Worm (Caenorhabditis elegans) whole organism, L1 larva: ENCODE measurements around the gene mup-4.
"Not testable (repeated sequence)": the region's sequence is repeated elsewhere in the genome, so short reads cannot be mapped to it uniquely, and the experiment has no call there.

ENCODE experiments used
- C04F5.9 ChIP-seq: sonication (generic microtip); optimal IDR thresholded peaks from 2 replicates; lab custom pipeline; 2016; ENCODE audit warnings: missing genetic modification characterization, missing compliant biosample characterization
- F16B12.6 ChIP-seq: fragments of 150-350 bp; optimal IDR thresholded peaks from 2 replicates; lab custom pipeline; 2014; ENCODE audit warnings: missing biosample characterization, missing genetic modification characterization
- Y116A8C.19 ChIP-seq: sonication (generic microtip); optimal IDR thresholded peaks from 2 replicates; lab custom pipeline; 2016; ENCODE audit warnings: missing compliant biosample characterization, missing genetic modification characterization, borderline replicate concordance
- aha-1 ChIP-seq: fragments of 150-350 bp; optimal IDR thresholded peaks from 2 replicates; lab custom pipeline; 2014; ENCODE audit warnings: missing biosample characterization, missing genetic modification characterization
- aly-2 ChIP-seq: fragments of 150-350 bp; optimal IDR thresholded peaks from 2 replicates; lab custom pipeline; 2014; ENCODE audit warnings: missing biosample characterization, missing genetic modification characterization
- blmp-1 ChIP-seq: fragments of 150-350 bp; optimal IDR thresholded peaks from 2 replicates; lab custom pipeline; 2014; ENCODE audit warnings: missing biosample characterization, missing genetic modification characterization
- ceh-8 ChIP-seq: fragments of 200-800 bp; sonication (Bioruptor generic); optimal IDR thresholded peaks from 2 replicates; lab custom pipeline; 2018; ENCODE audit warnings: mild to moderate bottlenecking, missing genetic modification characterization, moderate library complexity, missing compliant biosample characterization
- ceh-82 ChIP-seq, 3 experiments: fragments of 150-350 bp in 1 of 3; sonication (generic microtip) in 2 of 3; optimal IDR thresholded peaks; 2 replicates each; lab custom pipeline; 2014 to 2017; ENCODE audit warnings: missing biosample characterization in 3 of 3, missing genetic modification characterization in 3 of 3
- dpl-1 ChIP-seq, 3 experiments: fragments of 150-350 bp in 2 of 3; sonication (generic microtip) in 1 of 3; optimal IDR thresholded peaks; 2 replicates each; lab custom pipeline; 2014 to 2017; ENCODE audit warnings: missing biosample characterization in 3 of 3, missing genetic modification characterization in 3 of 3, missing genetic modification reagents in 3 of 3
- dsc-1 ChIP-seq: sonication (generic microtip); optimal IDR thresholded peaks from 2 replicates; lab custom pipeline; 2016; ENCODE audit warnings: mild to moderate bottlenecking, missing genetic modification characterization, missing compliant biosample characterization
- efl-1 ChIP-seq, 4 experiments: fragments of 150-350 bp; optimal IDR thresholded peaks in 3 of 4; peaks in 1 of 4; 1 replicate in 1 of 4; 2 replicates in 3 of 4; lab custom pipeline; 2014; ENCODE audit warnings: missing biosample characterization in 2 of 4, missing genetic modification characterization in 2 of 4, missing genetic modification reagents in 2 of 4
- egl-13 ChIP-seq: sonication (generic microtip); optimal IDR thresholded peaks from 2 replicates; lab custom pipeline; 2016; ENCODE audit warnings: missing genotype, missing genetic modification reagents, missing genetic modification characterization, missing compliant biosample characterization
- elt-2 ChIP-seq: sonication (generic microtip); optimal IDR thresholded peaks from 2 replicates; lab custom pipeline; 2016; ENCODE audit warnings: missing genetic modification characterization, mild to moderate bottlenecking, inconsistent platforms, missing compliant biosample characterization, missing genetic modification reagents
- fkh-4 ChIP-seq: sonication (generic microtip); optimal IDR thresholded peaks from 2 replicates; lab custom pipeline; 2016; ENCODE audit warnings: missing compliant biosample characterization, missing genetic modification characterization, borderline replicate concordance
- fkh-8 ChIP-seq: sonication (generic microtip); optimal IDR thresholded peaks from 2 replicates; lab custom pipeline; 2016; ENCODE audit warnings: mild to moderate bottlenecking, missing genetic modification characterization, missing compliant biosample characterization
- fos-1 ChIP-seq: fragments of 150-350 bp; optimal IDR thresholded peaks from 2 replicates; lab custom pipeline; 2014; ENCODE audit warnings: missing biosample characterization, missing genetic modification characterization
- hlh-17 ChIP-seq: fragments of 200-800 bp; sonication (Bioruptor generic); optimal IDR thresholded peaks from 2 replicates; lab custom pipeline; 2018; ENCODE audit warnings: missing genetic modification characterization, mild to moderate bottlenecking, missing compliant biosample characterization, moderate library complexity, borderline replicate concordance
- isw-1 ChIP-seq: fragments of 200-800 bp; sonication (Bioruptor generic); IDR thresholded peaks from 2 replicates; pipeline ENCODE4 v1.3.6; 2022; ENCODE audit warnings: missing genetic modification characterization, missing compliant biosample characterization
- lin-13 ChIP-seq: fragments of 150-350 bp; optimal IDR thresholded peaks from 2 replicates; lab custom pipeline; 2014; ENCODE audit warnings: missing biosample characterization, missing genetic modification reagents, missing genetic modification characterization
- lin-14 ChIP-seq: fragments of 200-800 bp; sonication (Bioruptor generic); optimal IDR thresholded peaks from 2 replicates; lab custom pipeline; 2018; ENCODE audit warnings: mild to moderate bottlenecking, missing genetic modification characterization, moderate library complexity, missing compliant biosample characterization
- lin-15B ChIP-seq: fragments of 150-350 bp; sonication (generic microtip); optimal IDR thresholded peaks from 3 replicates; lab custom pipeline; 2014; ENCODE audit warnings: missing biosample characterization, missing genetic modification characterization
- lin-35 ChIP-seq, 2 experiments: fragments of 150-350 bp; optimal IDR thresholded peaks; 2 replicates each; lab custom pipeline; 2014; ENCODE audit warnings: missing biosample characterization in 2 of 2, missing genetic modification characterization in 2 of 2, missing genetic modification reagents in 2 of 2
- lir-3 ChIP-seq: sonication (generic microtip); optimal IDR thresholded peaks from 2 replicates; lab custom pipeline; 2016; ENCODE audit warnings: mild to moderate bottlenecking, missing genetic modification characterization, moderate library complexity, missing compliant biosample characterization; ENCODE audit not compliant: poor library complexity
- lsy-2 ChIP-seq, 2 experiments: fragments of 150-350 bp; optimal IDR thresholded peaks; 2 replicates each; lab custom pipeline; 2014; ENCODE audit warnings: missing biosample characterization in 2 of 2, missing genetic modification characterization in 2 of 2
- mdl-1 ChIP-seq, 2 experiments: fragments of 150-350 bp; optimal IDR thresholded peaks; 2 replicates each; lab custom pipeline; 2014 to 2017; ENCODE audit warnings: missing biosample characterization in 2 of 2, missing genetic modification characterization in 2 of 2, inconsistent platforms in 1 of 2
- mep-1 ChIP-seq: fragments of 150-350 bp; optimal IDR thresholded peaks from 2 replicates; lab custom pipeline; 2014; ENCODE audit warnings: missing biosample characterization, missing genetic modification characterization
- nhr-11 ChIP-seq: fragments of 150-350 bp; optimal IDR thresholded peaks from 2 replicates; lab custom pipeline; 2014; ENCODE audit warnings: missing biosample characterization, missing genetic modification characterization
- nhr-19 ChIP-seq: fragments of 200-800 bp; sonication (Bioruptor generic); conservative IDR thresholded peaks from 2 replicates; pipeline ENCODE4 v1.3.6; 2022; ENCODE audit warnings: missing genetic modification characterization, missing compliant biosample characterization
- nhr-20 ChIP-seq: sonication (generic microtip); optimal IDR thresholded peaks from 2 replicates; lab custom pipeline; 2016; ENCODE audit warnings: mild to moderate bottlenecking, missing genetic modification characterization, missing compliant biosample characterization
- nhr-237 ChIP-seq: fragments of 150-350 bp; optimal IDR thresholded peaks from 2 replicates; lab custom pipeline; 2014; ENCODE audit warnings: missing biosample characterization, missing genetic modification characterization
- nhr-28 ChIP-seq: fragments of 150-350 bp; optimal IDR thresholded peaks from 2 replicates; lab custom pipeline; 2014; ENCODE audit warnings: missing biosample characterization, missing genetic modification characterization
- nhr-47 ChIP-seq: sonication (generic microtip); optimal IDR thresholded peaks from 2 replicates; lab custom pipeline; 2016; ENCODE audit warnings: mild to moderate bottlenecking, missing genetic modification characterization, moderate library complexity, missing compliant biosample characterization
- nhr-71 ChIP-seq: sonication (generic microtip); optimal IDR thresholded peaks from 2 replicates; lab custom pipeline; 2016; ENCODE audit warnings: mild to moderate bottlenecking, missing genetic modification characterization, moderate library complexity, missing compliant biosample characterization
- nhr-76 ChIP-seq: sonication (generic microtip); optimal IDR thresholded peaks from 2 replicates; lab custom pipeline; 2017; ENCODE audit warnings: missing biosample characterization, missing genetic modification characterization
- nhr-85 ChIP-seq: sonication (generic microtip); peaks from one replicate; lab custom pipeline; 2016; ENCODE audit warnings: missing genetic modification characterization, inconsistent platforms, missing compliant biosample characterization
- snpc-4 ChIP-seq: fragments of 150-350 bp; optimal IDR thresholded peaks from 2 replicates; lab custom pipeline; 2014; ENCODE audit warnings: missing biosample characterization, missing genetic modification characterization
- snu-23 ChIP-seq: sonication (generic microtip); optimal IDR thresholded peaks from 2 replicates; lab custom pipeline; 2016; ENCODE audit warnings: missing genetic modification characterization, missing compliant biosample characterization
- sptf-1 ChIP-seq: fragments of 150-350 bp; optimal IDR thresholded peaks from 2 replicates; lab custom pipeline; 2014; ENCODE audit warnings: missing biosample characterization, missing genetic modification characterization
- tbx-2 ChIP-seq: sonication (generic microtip); optimal IDR thresholded peaks from 2 replicates; lab custom pipeline; 2016; ENCODE audit warnings: missing genetic modification characterization, missing compliant biosample characterization
- tlp-1 ChIP-seq: fragments of 150-350 bp; optimal IDR thresholded peaks from 2 replicates; lab custom pipeline; 2014; ENCODE audit warnings: missing biosample characterization, missing genetic modification characterization
- unc-30 ChIP-seq: sonication (generic microtip); optimal IDR thresholded peaks from 2 replicates; lab custom pipeline; 2017; ENCODE audit warnings: missing biosample characterization, missing genetic modification characterization
- zip-4 ChIP-seq: fragments of 200-800 bp; sonication (Bioruptor generic); optimal IDR thresholded peaks from 2 replicates; lab custom pipeline; 2018; ENCODE audit warnings: mild to moderate bottlenecking, missing genetic modification characterization, moderate library complexity, missing compliant biosample characterization
- ztf-4 ChIP-seq: fragments of 150-350 bp; optimal IDR thresholded peaks from 2 replicates; lab custom pipeline; 2014; ENCODE audit warnings: missing biosample characterization, missing genetic modification characterization

The mup-4 gene

ce11 chrIII:7488303-7488702 lies 602 bp downstream of the mup-4 start (continued):
- no peak for TF ChIP-seq fkh-4 (tag; lab: Kevin White, UChicago)
- TF ChIP-seq nhr-85 (tag; lab: Kevin White, UChicago), result peak; percentile 96
- TF ChIP-seq dpl-1 (GFP tag; optimal IDR thresholded peaks at IDR 0.05; lab: Kevin White, UChicago), result peak in 2 of 3 experiments; percentile 9 to 16
- no peak for TF ChIP-seq snpc-4 (tag; lab: Kevin White, UChicago)
- TF ChIP-seq nhr-47 (tag; lab: Kevin White, UChicago), result peak; percentile 22
- peak; percentile 22 to 47 for TF ChIP-seq lsy-2 (tag; optimal IDR thresholded peaks at IDR 0.05; lab: Kevin White, UChicago)

DNA sequence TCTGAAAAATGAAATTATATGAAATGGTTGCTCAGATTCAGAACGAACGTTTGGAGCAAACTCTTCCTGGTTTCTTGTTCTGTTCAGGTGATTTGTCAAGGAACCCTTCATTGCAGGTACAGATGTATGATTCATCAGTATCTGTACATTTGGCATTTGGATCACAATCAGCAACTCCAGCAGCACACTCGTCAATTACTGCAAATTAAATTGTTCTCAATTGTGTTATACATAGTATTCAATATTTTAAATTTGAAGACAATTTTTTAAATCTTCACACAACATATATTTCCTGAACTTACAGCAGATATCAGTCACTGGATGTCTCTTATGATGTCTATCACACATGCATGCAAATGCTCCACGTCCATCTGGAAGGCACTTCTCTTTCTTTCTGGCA lies 4.1 kb downstream of the mup-4 start:
- TF ChIP-seq fkh-8 (tag; lab: Kevin White, UChicago) (no peak), ceh-82 (tag; optimal IDR thresholded peaks at IDR 0.05; lab: Kevin White, UChicago) (no peak), mdl-1 (tag; optimal IDR thresholded peaks at IDR 0.05; lab: Kevin White, UChicago) (no peak), nhr-20 (tag; lab: Kevin White, UChicago) (no peak), tlp-1 (tag; lab: Kevin White, UChicago) (no peak), ceh-8 (no peak), isw-1 (GFP tag; lab: Robert Waterston, UW) (no peak), dsc-1 (tag; lab: Kevin White, UChicago) (no peak), zip-4 (GFP tag; lab: Kevin White, UChicago) (no peak), lin-15B (tag; lab: Kevin White, UChicago) (no peak), snpc-4 (tag; lab: Kevin White, UChicago) (no peak), Y116A8C.19 (tag; lab: Kevin White, UChicago) (no peak), efl-1 (optimal IDR thresholded peaks at IDR 0.05; lab: Kevin White, UChicago) (no peak), efl-1 (GFP tag; optimal IDR thresholded peaks at IDR 0.05 in 1 of 2; lab: Kevin White, UChicago) (no peak), hlh-17 (GFP tag; lab: Kevin White, UChicago) (no peak), C04F5.9 (tag; lab: Kevin White, UChicago) (no peak), nhr-76 (tag; lab: Kevin White, UChicago) (no peak), snu-23 (GFP tag; lab: Kevin White, UChicago) (no peak), unc-30 (tag; lab: Kevin White, UChicago) (no peak), lin-14 (no peak)

ce11 chrIII:7478932-7479331 lies 10.0 kb downstream of the mup-4 start:
- TF ChIP-seq lin-35 (GFP tag; optimal IDR thresholded peaks at IDR 0.05; lab: Kevin White, UChicago) (peak in 1 of 2 experiments; percentile 4), lin-14 (peak; percentile 5), lir-3 (tag; lab: Kevin White, UChicago) (no peak), blmp-1 (tag; lab: Kevin White, UChicago) (peak; percentile 39), elt-2 (tag; lab: Kevin White, UChicago) (peak; percentile 89), tlp-1 (tag; lab: Kevin White, UChicago) (peak; percentile 53)

DNA sequence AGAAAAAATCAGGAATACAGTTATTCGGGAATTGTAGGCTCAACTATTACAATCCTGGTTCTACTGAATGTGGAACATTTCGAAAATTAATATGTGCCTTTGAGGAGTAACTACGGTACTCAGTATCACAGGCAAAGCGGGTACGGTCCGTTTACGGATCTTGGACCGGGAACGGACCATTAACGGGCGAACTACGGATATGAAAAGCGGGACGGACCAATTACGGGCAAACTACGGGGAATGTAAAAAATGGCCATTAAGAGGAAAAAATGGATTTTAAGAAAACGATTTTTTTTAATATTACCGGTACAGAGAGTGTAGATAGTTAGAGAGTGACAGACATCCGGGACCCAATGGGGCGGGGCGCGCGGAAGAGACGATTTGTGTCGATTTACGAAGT lies 19.9 kb downstream of the mup-4 start, which contains the start of gene H14A12.5:
TSS of gene H14A12.5 (minus strand) at position 101 of the 400 bp plus-strand sequence.
- not testable (repeated sequence) for TF ChIP-seq nhr-237 (tag; lab: Kevin White, UChicago); sptf-1; aly-2 (tag; lab: Kevin White, UChicago)

ce11 chrIII:7465347-7465746 lies 23.6 kb downstream of the mup-4 start, which contains the start of gene fum-1:
Gene fum-1, plus strand, starts transcription at chrIII:7465605.
- TF ChIP-seq aha-1 (tag; lab: Kevin White, UChicago) (no peak), nhr-85 (tag; lab: Kevin White, UChicago) (peak; percentile 91), elt-2 (tag; lab: Kevin White, UChicago) (peak; percentile 10), snu-23 (GFP tag; lab: Kevin White, UChicago) (peak; percentile 65), fos-1 (tag; lab: Kevin White, UChicago) (peak; percentile 7), nhr-11 (tag; lab: Kevin White, UChicago) (no peak), ztf-4 (no peak), F16B12.6 (tag; lab: Kevin White, UChicago) (peak; percentile 14), ceh-8 (no peak), nhr-71 (tag; lab: Kevin White, UChicago) (peak; percentile 64), lin-35 (GFP tag; optimal IDR thresholded peaks at IDR 0.05; lab: Kevin White, UChicago) (peak; percentile 28 to 69), lin-13 (GFP tag; lab: Kevin White, UChicago) (peak; percentile 9), fkh-4 (tag; lab: Kevin White, UChicago) (no peak), nhr-19 (GFP tag; lab: Robert Waterston, UW) (peak; percentile 37), tbx-2 (peak; percentile 32), egl-13 (no peak), nhr-237 (tag; lab: Kevin White, UChicago) (no peak), mep-1 (tag; lab: Kevin White, UChicago) (peak; percentile 62), nhr-28 (tag; lab: Kevin White, UChicago) (no peak), lin-14 (peak; percentile 84), lsy-2 (tag; optimal IDR thresholded peaks at IDR 0.05; lab: Kevin White, UChicago) (peak; percentile 36 to 67), dsc-1 (tag; lab: Kevin White, UChicago) (no peak)
